Worm (Caenorhabditis elegans): ENCODE data around the gene sri-70.

ce11 chrV:17284159-17284558 lies 18.7 kb upstream of the sri-70 start:
- TF ChIP-seq pes-1 (GFP tag; IDR thresholded peaks at IDR 0.05) (no peak), B0310.2 (tag; optimal IDR thresholded peaks at IDR 0.05) (no peak), hmg-4 (GFP tag; optimal IDR thresholded peaks at IDR 0.05) (no peak), ama-1 (optimal IDR thresholded peaks at IDR 0.05) (no peak), F13C5.2 (tag; optimal IDR thresholded peaks at IDR 0.05) (no peak), sea-1 (GFP tag; conservative IDR thresholded peaks at IDR 0.05) (no peak), scrt-1 (GFP tag; IDR thresholded peaks at IDR 0.05) (no peak)
